Worm (Caenorhabditis elegans) whole organism, L4 larva: ENCODE measurements around the gene lin-29.

Source experiments
- R02D3.7 ChIP-seq: fragments of 150-350 bp; sonication (generic microtip); optimal IDR thresholded peaks from 3 replicates; lab custom pipeline; 2014; ENCODE audit warnings: missing biosample characterization, missing genetic modification characterization
- ceh-28 ChIP-seq: fragments of 150-350 bp; optimal IDR thresholded peaks from 2 replicates; lab custom pipeline; 2014; ENCODE audit warnings: missing biosample characterization, missing genetic modification reagents, missing genetic modification characterization
- ctbp-1 ChIP-seq: fragments of 200-800 bp; sonication (Bioruptor generic); IDR thresholded peaks from 2 replicates; pipeline ENCODE4 v1.3.6; 2022; ENCODE audit warnings: missing genetic modification reagents, missing genetic modification characterization, missing compliant biosample characterization
- egl-43 ChIP-seq: fragments of 200-800 bp; sonication (Bioruptor generic); IDR thresholded peaks from 2 replicates; pipeline ENCODE4 v1.3.6; 2022; ENCODE audit warnings: missing genetic modification reagents, missing genetic modification characterization, missing compliant biosample characterization
- fos-1 ChIP-seq: fragments of 150-350 bp; optimal IDR thresholded peaks from 2 replicates; lab custom pipeline; 2014; ENCODE audit warnings: missing biosample characterization, missing genetic modification characterization
- lir-3 ChIP-seq: sonication (generic microtip); optimal IDR thresholded peaks from 2 replicates; lab custom pipeline; 2016; ENCODE audit warnings: mild to moderate bottlenecking, missing genetic modification characterization, missing compliant biosample characterization
- lsy-2 ChIP-seq, 2 experiments: fragments of 150-350 bp in 1 of 2; sonication (generic microtip) in 1 of 2; optimal IDR thresholded peaks; 2 replicates each; lab custom pipeline; 2014 to 2017; ENCODE audit warnings: missing biosample characterization in 2 of 2, missing genetic modification characterization in 2 of 2
- mes-2 ChIP-seq: sonication (generic microtip); optimal IDR thresholded peaks from 2 replicates; lab custom pipeline; 2016; ENCODE audit warnings: missing genotype, mild to moderate bottlenecking, missing genetic modification characterization, missing compliant biosample characterization; ENCODE audit not compliant: poor library complexity, severe bottlenecking
- nhr-10 ChIP-seq: fragments of 150-350 bp; optimal IDR thresholded peaks from 2 replicates; lab custom pipeline; 2014; ENCODE audit warnings: missing biosample characterization, missing genetic modification characterization
- nhr-11 ChIP-seq: fragments of 150-350 bp; optimal IDR thresholded peaks from 2 replicates; lab custom pipeline; 2014; ENCODE audit warnings: missing biosample characterization, missing genetic modification characterization
- php-3 ChIP-seq: fragments of 200-800 bp; sonication (Bioruptor generic); IDR thresholded peaks from 2 replicates; pipeline ENCODE4 v1.3.6; 2022; ENCODE audit warnings: missing genetic modification reagents, missing genetic modification characterization, missing compliant biosample characterization
- saeg-2 ChIP-seq: fragments of 200-800 bp; sonication (Bioruptor generic); IDR thresholded peaks from 2 replicates; pipeline ENCODE4 v1.3.6; 2022; ENCODE audit warnings: missing genetic modification reagents, missing genetic modification characterization, missing compliant biosample characterization
- unc-62 ChIP-seq, 3 experiments: fragments of 150-350 bp in 1 of 3; sonication (generic microtip); optimal IDR thresholded peaks in 2 of 3; peaks in 1 of 3; 1 replicate in 1 of 3; 2 replicates in 2 of 3; lab custom pipeline; 2014 to 2017; ENCODE audit warnings: missing biosample characterization in 3 of 3, missing genetic modification characterization in 3 of 3, missing genetic modification reagents in 3 of 3, missing genotype in 1 of 3

DNA sequence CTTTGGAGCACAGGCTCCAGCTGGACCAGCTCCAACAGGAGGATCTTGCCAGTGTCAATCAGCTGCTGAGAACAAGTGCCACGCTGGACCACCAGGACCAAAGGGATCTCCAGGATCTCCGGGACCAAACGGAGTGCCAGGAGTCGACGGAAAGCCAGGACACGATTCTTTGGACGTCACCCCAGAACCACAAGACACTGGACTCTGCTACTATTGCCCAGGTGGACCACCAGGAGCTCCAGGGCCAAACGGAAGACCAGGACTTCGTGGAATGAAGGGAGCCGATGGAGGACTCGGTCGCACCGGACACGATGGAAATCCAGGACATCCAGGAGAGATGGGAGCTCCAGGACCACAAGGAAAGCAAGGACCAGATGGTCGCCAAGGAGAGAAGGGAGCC lies 66.2 kb downstream of the lin-29 start:
- no peak for TF ChIP-seq lir-3 (tag; lab: Kevin White, UChicago)
- TF ChIP-seq nhr-11 (tag; lab: Kevin White, UChicago), result no peak
- no peak for TF ChIP-seq ctbp-1
- TF ChIP-seq R02D3.7 (tag; lab: Kevin White, UChicago), result no peak
- TF ChIP-seq egl-43 (GFP tag; lab: Robert Waterston, UW), result no peak
- no peak for TF ChIP-seq saeg-2 (GFP tag; lab: Robert Waterston, UW)
- no peak for TF ChIP-seq nhr-10 (tag; lab: Kevin White, UChicago)
- TF ChIP-seq php-3 (GFP tag; lab: Robert Waterston, UW), result no peak
- no peak for TF ChIP-seq lsy-2 (tag; optimal IDR thresholded peaks at IDR 0.05; lab: Kevin White, UChicago)
- no peak for TF ChIP-seq ceh-28 (tag; lab: Kevin White, UChicago)
- TF ChIP-seq fos-1 (tag; lab: Kevin White, UChicago), result no peak
- no peak for TF ChIP-seq unc-62 (GFP tag; optimal IDR thresholded peaks at IDR 0.05 in 1 of 2; lab: Kevin White, UChicago)
- no peak for TF ChIP-seq unc-62 (tag; optimal IDR thresholded peaks at IDR 0.05; lab: Kevin White, UChicago)
- no peak for TF ChIP-seq mes-2 (tag; lab: Kevin White, UChicago)
